Fruit fly (Drosophila melanogaster): ENCODE measurements around the gene klar.

DNA sequence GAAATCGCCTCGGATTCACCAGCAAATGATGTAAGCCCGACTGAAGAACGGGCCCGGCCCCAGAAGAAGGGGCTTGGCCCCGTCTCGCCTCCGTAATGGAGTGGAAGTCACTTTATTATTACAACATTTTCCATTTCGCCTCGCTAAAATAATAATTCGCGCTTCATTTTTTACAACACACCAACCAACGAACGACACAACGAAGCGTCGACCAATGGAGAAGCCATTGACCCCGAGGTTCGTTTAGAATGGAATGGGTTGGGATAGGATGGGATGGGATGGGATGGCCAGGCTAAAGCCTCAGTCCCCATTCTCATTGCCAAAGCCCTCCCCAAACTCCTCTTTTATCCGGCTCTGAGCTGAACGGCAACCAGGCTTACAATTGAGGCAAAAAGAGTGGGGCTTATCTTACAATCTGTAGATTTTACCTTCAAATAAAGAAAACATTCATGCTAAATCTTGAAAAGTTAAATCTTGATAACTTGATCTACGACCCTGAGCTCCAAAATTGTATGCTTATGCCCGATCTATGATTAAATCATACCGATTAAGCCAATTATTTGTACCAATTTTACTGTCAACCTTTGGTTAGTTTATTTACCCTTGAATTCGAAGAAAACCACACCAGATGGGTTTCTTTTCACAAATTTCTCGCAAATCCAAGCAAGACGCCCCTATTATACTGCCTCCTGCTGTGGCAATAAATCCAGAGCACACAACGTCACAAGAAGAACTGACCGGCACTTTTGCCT, 55.7 kb downstream of the klar start:
- TF ChIP-seq CG3919 (GFP tag; optimal IDR thresholded peaks at IDR 0.05) (peak; percentile 2), CG11902 (GFP tag; optimal IDR thresholded peaks at IDR 0.05) (no peak), Ets21C (GFP tag; optimal IDR thresholded peaks at IDR 0.05) (no peak), Hr39 (GFP tag; optimal IDR thresholded peaks at IDR 0.05) (peak; percentile 30), CG32006 (GFP tag; optimal IDR thresholded peaks at IDR 0.05) (peak; percentile 5), CG3032 (tag; optimal IDR thresholded peaks at IDR 0.05) (peak; percentile 64), CG11762 (GFP tag; optimal IDR thresholded peaks at IDR 0.05; ENCODE audit: insufficient read depth) (no peak), Eip75B (GFP tag; optimal IDR thresholded peaks at IDR 0.05) (peak; percentile 35), ss (GFP tag; optimal IDR thresholded peaks at IDR 0.05) (peak; percentile 46 to 54), Sox15 (GFP tag; optimal IDR thresholded peaks at IDR 0.05) (peak; percentile 1), Gug (GFP tag; IDR thresholded peaks at IDR 0.05) (no peak), CG6276 (GFP tag; optimal IDR thresholded peaks at IDR 0.05) (no peak)

Data from whole organism, prepupa.